Fruit fly (Drosophila melanogaster) whole organism, embryonic: ENCODE data around the gene se.

Experiments
- CG11247 ChIP-seq: fragments of 200-800 bp; sonication (Bioruptor generic); IDR thresholded peaks from 2 replicates; pipeline ENCODE4 v1.3.6; 2022; ENCODE audit warnings: missing biosample characterization, missing genetic modification characterization
- CG12104 ChIP-seq: fragments of 200-800 bp; sonication (Bioruptor generic); optimal IDR thresholded peaks from 3 replicates; lab custom pipeline; 2016; ENCODE audit warnings: missing biosample characterization, missing genetic modification characterization
- CG16815 ChIP-seq: fragments of 200-800 bp; sonication (Bioruptor generic); optimal IDR thresholded peaks from 3 replicates; lab custom pipeline; 2017; ENCODE audit warnings: missing biosample characterization, mild to moderate bottlenecking, missing genetic modification characterization
- CG17328 ChIP-seq: fragments of 200-800 bp; sonication (Bioruptor generic); IDR thresholded peaks from 2 replicates; pipeline ENCODE4 v1.3.6; 2022; ENCODE audit warnings: missing biosample characterization, missing genetic modification characterization
- CG18262 ChIP-seq: fragments of 200-800 bp; optimal IDR thresholded peaks from 3 replicates; lab custom pipeline; 2019; ENCODE audit warnings: missing biosample characterization, mild to moderate bottlenecking, missing genetic modification characterization, moderate library complexity
- CG30020 ChIP-seq: fragments of 200-800 bp; optimal IDR thresholded peaks from 2 replicates; lab custom pipeline; 2019; ENCODE audit warnings: missing biosample characterization, mild to moderate bottlenecking, missing genetic modification characterization, moderate library complexity
- CG3065 ChIP-seq: fragments of 200-800 bp; sonication (Bioruptor generic); optimal IDR thresholded peaks from 2 replicates; lab custom pipeline; 2016; ENCODE audit warnings: missing biosample characterization, missing genetic modification characterization
- CG3407 ChIP-seq: fragments of 200-800 bp; sonication (Bioruptor generic); optimal IDR thresholded peaks from 2 replicates; lab custom pipeline; 2018; ENCODE audit warnings: missing biosample characterization, mild to moderate bottlenecking, missing genetic modification characterization
- CG34224 ChIP-seq: fragments of 200-800 bp; sonication (Bioruptor generic); IDR thresholded peaks from 3 replicates; pipeline ENCODE4 v1.3.6; 2022; ENCODE audit warnings: missing biosample characterization, missing genetic modification characterization; ENCODE audit not compliant: partially characterized antibody
- CG4730 ChIP-seq: fragments of 200-800 bp; sonication (Bioruptor generic); IDR thresholded peaks from 2 replicates; pipeline ENCODE4 v1.3.6; 2022; ENCODE audit warnings: missing biosample characterization, missing genetic modification characterization
- CG4854 ChIP-seq: fragments of 200-800 bp; sonication (Bioruptor generic); optimal IDR thresholded peaks from 2 replicates; lab custom pipeline; 2016; ENCODE audit warnings: missing biosample characterization, missing genetic modification characterization, inconsistent platforms
- CG6683 ChIP-seq: fragments of 200-800 bp; sonication (Bioruptor generic); optimal IDR thresholded peaks from 2 replicates; lab custom pipeline; 2017; ENCODE audit warnings: missing biosample characterization, mild to moderate bottlenecking, missing genetic modification characterization, missing genetic modification reagents
- CG6689 ChIP-seq: fragments of 200-800 bp; sonication (Bioruptor generic); IDR thresholded peaks from 2 replicates; pipeline ENCODE4 v1.3.6; 2022; ENCODE audit warnings: missing biosample characterization, missing genetic modification characterization
- CG7987 ChIP-seq: fragments of 200-800 bp; sonication (Bioruptor generic); optimal IDR thresholded peaks from 2 replicates; lab custom pipeline; 2018; ENCODE audit warnings: missing biosample characterization, mild to moderate bottlenecking, missing genetic modification characterization, moderate library complexity
- CG8281 ChIP-seq: fragments of 200-800 bp; sonication (Bioruptor generic); optimal IDR thresholded peaks from 2 replicates; lab custom pipeline; 2018; ENCODE audit warnings: missing biosample characterization, mild to moderate bottlenecking, missing genetic modification characterization, moderate library complexity
- CG8765 ChIP-seq: fragments of 200-800 bp; sonication (Bioruptor generic); IDR thresholded peaks from 2 replicates; pipeline ENCODE4 v1.3.6; 2022; ENCODE audit warnings: missing biosample characterization, missing genetic modification characterization
- CG9215 ChIP-seq: fragments of 200-800 bp; sonication (Bioruptor generic); IDR thresholded peaks from 2 replicates; pipeline ENCODE4 v1.3.6; 2022; ENCODE audit warnings: missing biosample characterization, missing genetic modification characterization
- D19A ChIP-seq: fragments of 200-800 bp; optimal IDR thresholded peaks from 3 replicates; lab custom pipeline; 2019; ENCODE audit warnings: missing biosample characterization, mild to moderate bottlenecking, missing genetic modification characterization, moderate library complexity
- HHEX ChIP-seq: fragments of 200-800 bp; sonication (Bioruptor generic); optimal IDR thresholded peaks from 3 replicates; lab custom pipeline; 2017; ENCODE audit warnings: missing biosample characterization, mild to moderate bottlenecking, missing genetic modification characterization, missing genetic modification reagents
- Hr51 ChIP-seq, 2 experiments: fragments of 200-800 bp; sonication (Bioruptor generic); optimal IDR thresholded peaks; 2 replicates in 1 of 2; 3 replicates in 1 of 2; lab custom pipeline; 2016 to 2018; ENCODE audit warnings: missing biosample characterization in 2 of 2, missing genetic modification characterization in 2 of 2, mild to moderate bottlenecking in 1 of 2, moderate library complexity in 1 of 2
- Hr78 ChIP-seq, 2 experiments: fragments of 200-800 bp in 1 of 2; fragments of >200 bp in 1 of 2; sonication (Bioruptor generic) in 1 of 2; optimal IDR thresholded peaks; 2 replicates each; lab custom pipeline; 2017 to 2019; ENCODE audit warnings: missing biosample characterization in 2 of 2, missing genetic modification characterization in 2 of 2, mild to moderate bottlenecking in 1 of 2, moderate library complexity in 1 of 2
- Jarid2 ChIP-seq: fragments of 200-800 bp; sonication (Bioruptor generic); optimal IDR thresholded peaks from 3 replicates; lab custom pipeline; 2017; ENCODE audit warnings: mild to moderate bottlenecking, missing biosample characterization, missing genetic modification reagents, missing genetic modification characterization
- Lim3 ChIP-seq: fragments of 200-800 bp; sonication (Bioruptor generic); IDR thresholded peaks from 2 replicates; pipeline ENCODE4 v1.3.6; 2022; ENCODE audit warnings: missing biosample characterization, missing genetic modification characterization
- NK7.1 ChIP-seq: fragments of 200-800 bp; sonication (Bioruptor generic); optimal IDR thresholded peaks from 3 replicates; lab custom pipeline; 2016; ENCODE audit warnings: missing biosample characterization, missing genetic modification characterization
- Oaz ChIP-seq: fragments of 200-800 bp; sonication (Bioruptor generic); IDR thresholded peaks from 2 replicates; pipeline ENCODE4 v1.3.6; 2022; ENCODE audit warnings: missing biosample characterization, missing genetic modification characterization
- Optix ChIP-seq: fragments of 200-800 bp; sonication (Bioruptor generic); IDR thresholded peaks from 3 replicates; pipeline ENCODE4 v1.3.6; 2022; ENCODE audit warnings: missing biosample characterization, missing genetic modification characterization
- PHDP ChIP-seq: fragments of 200-800 bp; sonication (Bioruptor generic); optimal IDR thresholded peaks from 3 replicates; lab custom pipeline; 2018; ENCODE audit warnings: missing biosample characterization, mild to moderate bottlenecking, missing genetic modification characterization, moderate library complexity
- Side ChIP-seq: fragments of 200-800 bp; sonication (Bioruptor generic); optimal IDR thresholded peaks from 2 replicates; lab custom pipeline; 2016; ENCODE audit warnings: missing biosample characterization, missing genetic modification characterization
- Taf1 ChIP-seq: fragments of 200-800 bp; sonication (Bioruptor generic); IDR thresholded peaks from 2 replicates; pipeline ENCODE4 v1.3.6; 2022; ENCODE audit warnings: missing biosample characterization, missing genetic modification characterization
- Vsx1 ChIP-seq: fragments of 200-800 bp; sonication (Bioruptor generic); optimal IDR thresholded peaks from 2 replicates; lab custom pipeline; 2017; ENCODE audit warnings: missing biosample characterization, mild to moderate bottlenecking, missing genetic modification characterization, missing genetic modification reagents
- bbx ChIP-seq: fragments of 200-800 bp; sonication (Bioruptor generic); IDR thresholded peaks from 2 replicates; pipeline ENCODE4 v1.3.6; 2022; ENCODE audit warnings: missing biosample characterization, missing genetic modification characterization; ENCODE audit not compliant: partially characterized antibody
- bcd ChIP-seq: fragments of 200-800 bp; sonication (Bioruptor generic); optimal IDR thresholded peaks from 2 replicates; lab custom pipeline; 2017; ENCODE audit warnings: missing biosample characterization, mild to moderate bottlenecking, missing genetic modification characterization
- dm ChIP-seq: fragments of 200-800 bp; sonication (Bioruptor generic); optimal IDR thresholded peaks from 3 replicates; lab custom pipeline; 2016; ENCODE audit warnings: missing biosample characterization, missing genetic modification characterization
- dysf ChIP-seq: fragments of 200-800 bp; sonication (Bioruptor generic); IDR thresholded peaks from 3 replicates; pipeline ENCODE4 v1.3.6; 2022; ENCODE audit warnings: missing biosample characterization, missing genetic modification characterization
- eve ChIP-seq, 2 experiments: fragments of >200 bp; optimal IDR thresholded peaks; 2 replicates each; lab custom pipeline; 2017; ENCODE audit warnings: missing biosample characterization in 2 of 2, missing genetic modification characterization in 2 of 2
- ftz-f1 ChIP-seq: fragments of 200-800 bp; sonication (Bioruptor generic); optimal IDR thresholded peaks from 2 replicates; lab custom pipeline; 2016; ENCODE audit warnings: missing biosample characterization, missing genetic modification characterization
- fu2 ChIP-seq: fragments of 200-800 bp; sonication (Bioruptor generic); optimal IDR thresholded peaks from 2 replicates; lab custom pipeline; 2016; ENCODE audit warnings: missing biosample characterization, missing genetic modification characterization
- gfzf ChIP-seq: fragments of 200-800 bp; sonication (Bioruptor generic); optimal IDR thresholded peaks from 2 replicates; lab custom pipeline; 2016; ENCODE audit warnings: missing biosample characterization, mild to moderate bottlenecking, missing genetic modification characterization, moderate library complexity
- insv ChIP-seq, 2 experiments: fragments of 200-800 bp; sonication (Bioruptor generic); optimal IDR thresholded peaks; 3 replicates each; lab custom pipeline; 2016 to 2018; ENCODE audit warnings: missing biosample characterization in 2 of 2, missing genetic modification characterization in 2 of 2
- lola ChIP-seq, 3 experiments: fragments of >200 bp in 2 of 3; fragments of 200-800 bp in 1 of 3; sonication (Bioruptor generic) in 1 of 3; optimal IDR thresholded peaks; 2 replicates each; lab custom pipeline; 2017 to 2019; ENCODE audit warnings: missing biosample characterization in 3 of 3, missing genetic modification characterization in 3 of 3, mild to moderate bottlenecking in 1 of 3, moderate library complexity in 1 of 3
- mam ChIP-seq: fragments of 200-800 bp; sonication (Bioruptor generic); optimal IDR thresholded peaks from 3 replicates; lab custom pipeline; 2016; ENCODE audit warnings: missing biosample characterization, missing genetic modification characterization
- otp ChIP-seq: fragments of 200-800 bp; sonication (Bioruptor generic); IDR thresholded peaks from 3 replicates; pipeline ENCODE4, ENCODE4 v1.3.6; 2022; ENCODE audit warnings: missing biosample characterization, missing genetic modification characterization
- peb ChIP-seq: fragments of 200-800 bp; sonication (Bioruptor generic); IDR thresholded peaks from 2 replicates; pipeline ENCODE4 v1.3.6; 2022; ENCODE audit warnings: missing biosample characterization, missing genetic modification characterization
- sc ChIP-seq, 3 experiments: fragments of >200 bp in 2 of 3; fragments of 200-800 bp in 1 of 3; sonication (Bioruptor generic) in 1 of 3; optimal IDR thresholded peaks; 2 replicates in 2 of 3; 3 replicates in 1 of 3; lab custom pipeline; 2017; ENCODE audit warnings: mild to moderate bottlenecking in 1 of 3, missing biosample characterization in 1 of 3, missing genetic modification characterization in 1 of 3, missing genetic modification reagents in 1 of 3
- sd ChIP-seq: fragments of 200-800 bp; sonication (Bioruptor generic); optimal IDR thresholded peaks from 3 replicates; lab custom pipeline; 2018; ENCODE audit warnings: missing biosample characterization, mild to moderate bottlenecking, missing genetic modification characterization, moderate library complexity
- ssp ChIP-seq: fragments of 200-800 bp; sonication (Bioruptor generic); IDR thresholded peaks from 2 replicates; pipeline ENCODE4 v1.3.6; 2022; ENCODE audit warnings: missing biosample characterization, missing genetic modification characterization
- stc ChIP-seq: fragments of 200-800 bp; sonication (Bioruptor generic); IDR thresholded peaks from 2 replicates; pipeline ENCODE4 v1.3.6; 2022; ENCODE audit warnings: missing biosample characterization, missing genetic modification characterization
- stwl ChIP-seq: fragments of 200-800 bp; sonication (Bioruptor generic); optimal IDR thresholded peaks from 3 replicates; lab custom pipeline; 2018; ENCODE audit warnings: missing biosample characterization, mild to moderate bottlenecking, missing genetic modification characterization, moderate library complexity

The se gene

DNA sequence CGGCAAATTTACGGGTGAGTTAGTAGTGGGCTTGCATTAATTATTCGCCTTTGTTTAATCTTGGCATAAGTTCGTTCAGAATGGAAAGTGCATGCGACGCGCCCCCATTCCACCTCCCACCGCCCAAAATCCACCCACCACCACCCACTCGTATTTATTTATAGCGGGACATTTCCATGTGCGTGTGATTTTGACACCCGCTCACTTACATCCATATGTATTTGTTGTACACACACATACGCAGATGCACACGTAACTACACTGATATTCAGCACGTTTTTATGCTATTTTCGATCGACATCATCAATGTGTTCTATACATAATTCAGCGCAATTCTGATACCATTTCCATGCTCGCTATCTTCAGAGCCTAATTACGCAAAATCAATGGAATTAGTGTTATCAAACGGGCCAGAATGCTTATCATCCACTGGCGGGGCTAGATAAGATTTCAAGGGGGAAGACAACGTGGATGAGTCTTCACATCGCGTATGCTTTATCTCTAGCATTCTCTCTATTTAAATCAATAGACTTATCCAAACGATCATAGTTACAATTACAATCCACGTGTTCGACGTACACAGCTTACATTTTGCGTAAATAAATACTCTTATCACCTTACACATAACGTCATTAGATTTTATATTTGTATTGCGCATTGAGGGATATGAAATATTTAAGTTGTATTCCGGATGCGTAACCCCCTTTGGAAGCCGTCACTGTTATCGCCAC is 5.5 kb downstream of the se start (continued):
- peak; percentile 35 for TF ChIP-seq PHDP (tag; lab: Kevin White, UChicago)
- TF ChIP-seq Lim3 (GFP tag; lab: Robert Waterston, UW), result no peak
- peak; percentile 36; the same call in 1 of the 2 replicates for TF ChIP-seq Taf1 (GFP tag; lab: Robert Waterston, UW)
- peak; percentile 19 for TF ChIP-seq Vsx1 (GFP tag; lab: Kevin White, UChicago)
- no peak for TF ChIP-seq CG3065 (GFP tag; lab: Kevin White, UChicago)
- no peak for TF ChIP-seq Jarid2 (GFP tag; lab: Kevin White, UChicago)
- TF ChIP-seq sd, result peak; percentile 81
- peak; percentile 35 for TF ChIP-seq CG16815 (GFP tag; lab: Kevin White, UChicago)
- no peak for TF ChIP-seq CG12104 (GFP tag; lab: Kevin White, UChicago)
- no peak for TF ChIP-seq CG30020 (tag; lab: Kevin White, UChicago)
- TF ChIP-seq CG18262, result peak; percentile 39
- TF ChIP-seq CG9215 (GFP tag; lab: Robert Waterston, UW), result peak; percentile 41; the same call in 1 of the 2 replicates
- TF ChIP-seq D19A (tag; lab: Kevin White, UChicago), result no peak
- no peak for TF ChIP-seq CG4854
- peak; percentile 21 for TF ChIP-seq bcd
- no peak for TF ChIP-seq gfzf (GFP tag; lab: Kevin White, UChicago)
- no peak for TF ChIP-seq Optix (GFP tag; lab: Robert Waterston, UW)
- peak; percentile 58 for TF ChIP-seq mam
- TF ChIP-seq eve (GFP tag; optimal IDR thresholded peaks at IDR 0.05; lab: Kevin White, UChicago), result no peak
- no peak for TF ChIP-seq CG8765 (GFP tag; lab: Robert Waterston, UW)
- no peak for TF ChIP-seq CG17328 (GFP tag; lab: Robert Waterston, UW)
- no peak for TF ChIP-seq CG3407 (GFP tag; lab: Kevin White, UChicago)
- no peak for TF ChIP-seq insv (GFP tag; optimal IDR thresholded peaks at IDR 0.05; lab: Kevin White, UChicago)
- peak; percentile 65 for TF ChIP-seq HHEX (GFP tag; lab: Kevin White, UChicago)
- 0 out of 3 replicates have a peak, but pooled peaks have one; percentile 29 for TF ChIP-seq dysf (GFP tag; lab: Robert Waterston, UW)
- TF ChIP-seq CG34224 (GFP tag; lab: Robert Waterston, UW), result no peak
- TF ChIP-seq CG6689 (GFP tag; lab: Robert Waterston, UW), result peak; percentile 40; the same call in 1 of the 2 replicates
- no peak for TF ChIP-seq bbx (GFP tag; lab: Robert Waterston, UW)
- TF ChIP-seq Oaz, result no peak
- TF ChIP-seq sc (optimal IDR thresholded peaks at IDR 0.05; lab: Kevin White, UChicago), result no peak
- TF ChIP-seq sc (GFP tag; optimal IDR thresholded peaks at IDR 0.05; lab: Kevin White, UChicago), result no peak
- TF ChIP-seq CG7987 (GFP tag; lab: Kevin White, UChicago), result no peak
- no peak for TF ChIP-seq ftz-f1 (GFP tag; lab: Kevin White, UChicago)
- peak in 1 of 3 experiments; percentile 23 for TF ChIP-seq lola (GFP tag; optimal IDR thresholded peaks at IDR 0.05; lab: Kevin White, UChicago)
- peak in 1 of 2 experiments; percentile 74 for TF ChIP-seq Hr78 (GFP tag; optimal IDR thresholded peaks at IDR 0.05; lab: Kevin White, UChicago)
- TF ChIP-seq ssp, result no peak
- no peak for TF ChIP-seq NK7.1 (GFP tag; lab: Kevin White, UChicago)
- TF ChIP-seq peb, result no peak
- TF ChIP-seq Side, result peak; percentile 51
- no peak for TF ChIP-seq CG11247 (GFP tag; lab: Robert Waterston, UW)
- TF ChIP-seq CG4730 (GFP tag; lab: Robert Waterston, UW), result no peak
- peak; percentile 7 for TF ChIP-seq dm (GFP tag; lab: Kevin White, UChicago)
- TF ChIP-seq CG8281 (tag; lab: Kevin White, UChicago), result no peak
- peak in 1 of 2 experiments; percentile 49 for TF ChIP-seq Hr51 (GFP tag; optimal IDR thresholded peaks at IDR 0.05; lab: Kevin White, UChicago)
- no peak for TF ChIP-seq otp (GFP tag; lab: Robert Waterston, UW)
- no peak for TF ChIP-seq stwl (tag; lab: Kevin White, UChicago)
- TF ChIP-seq fu2 (GFP tag; lab: Kevin White, UChicago), result peak; percentile 5
- TF ChIP-seq stc (GFP tag; lab: Robert Waterston, UW), result no peak
- no peak for TF ChIP-seq CG6683 (GFP tag; lab: Kevin White, UChicago)
